Fruit fly (Drosophila melanogaster) whole organism, wandering third instar larva: ENCODE measurements around the gene vih.

Experiments used
- Abd-B ChIP-seq: fragments of >200 bp; optimal IDR thresholded peaks from 2 replicates; lab custom pipeline; 2017; ENCODE audit warnings: missing biosample characterization, missing genetic modification characterization
- CG32264 ChIP-seq: fragments of 200-800 bp; sonication (Bioruptor generic); optimal IDR thresholded peaks from 2 replicates; lab custom pipeline; 2016; ENCODE audit warnings: missing biosample characterization, missing genetic modification characterization
- CG9705 ChIP-seq: fragments of 200-800 bp; sonication (Bioruptor generic); optimal IDR thresholded peaks from 2 replicates; lab custom pipeline; 2018; ENCODE audit warnings: missing biosample characterization, mild to moderate bottlenecking, missing genetic modification characterization
- CrebA ChIP-seq: fragments of 200-800 bp; sonication (Bioruptor generic); optimal IDR thresholded peaks from 2 replicates; lab custom pipeline; 2016; ENCODE audit warnings: missing biosample characterization, mild to moderate bottlenecking, missing genetic modification characterization, borderline replicate concordance
- Dfd ChIP-seq: fragments of >200 bp; optimal IDR thresholded peaks from 2 replicates; lab custom pipeline; 2017; ENCODE audit warnings: missing biosample characterization, missing genetic modification characterization
- Dif ChIP-seq: fragments of 200-275, 200-300 bp; sonication (Bioruptor generic); optimal IDR thresholded peaks from 2 replicates; lab custom pipeline; 2018; ENCODE audit warnings: missing biosample characterization, missing genetic modification characterization; ENCODE audit not compliant: partially characterized antibody
- GATAd ChIP-seq: sonication (Bioruptor generic); optimal IDR thresholded peaks from 2 replicates; lab custom pipeline; 2016; ENCODE audit warnings: missing biosample characterization, missing genetic modification characterization
- HLH106 ChIP-seq: fragments of 200-800 bp; optimal IDR thresholded peaks from 3 replicates; lab custom pipeline; 2019; ENCODE audit warnings: missing biosample characterization, mild to moderate bottlenecking, missing genetic modification characterization, moderate library complexity
- Hnf4 ChIP-seq: fragments of 200-800 bp; sonication (Bioruptor generic); optimal IDR thresholded peaks from 2 replicates; lab custom pipeline; 2016; ENCODE audit warnings: missing biosample characterization, mild to moderate bottlenecking, missing genetic modification characterization
- Hr78 ChIP-seq: fragments of >200 bp; optimal IDR thresholded peaks from 2 replicates; lab custom pipeline; 2017; ENCODE audit warnings: missing biosample characterization, missing genetic modification characterization
- Hr83 ChIP-seq: fragments of 200-300 bp; sonication (Bioruptor generic); optimal IDR thresholded peaks from 2 replicates; lab custom pipeline; 2016; ENCODE audit warnings: missing biosample characterization, mild to moderate bottlenecking, missing genetic modification characterization, moderate library complexity; ENCODE audit not compliant: poor library complexity, severe bottlenecking
- Jra ChIP-seq: sonication (Bioruptor generic); optimal IDR thresholded peaks from 2 replicates; lab custom pipeline; 2016; ENCODE audit warnings: missing biosample characterization, missing genetic modification characterization
- Mio ChIP-seq: sonication (Bioruptor generic); optimal IDR thresholded peaks from 2 replicates; lab custom pipeline; 2016; ENCODE audit warnings: missing biosample characterization, missing genetic modification characterization
- Myc ChIP-seq: fragments of >200 bp; optimal IDR thresholded peaks from 2 replicates; lab custom pipeline; 2017
- N ChIP-seq: fragments of >200 bp; optimal IDR thresholded peaks from 2 replicates; lab custom pipeline; 2018; ENCODE audit warnings: missing biosample characterization, missing external identifiers, missing genetic modification characterization
- OdsH ChIP-seq: fragments of 200-800 bp; sonication (Bioruptor generic); optimal IDR thresholded peaks from 2 replicates; lab custom pipeline; 2016; ENCODE audit warnings: missing biosample characterization, mild to moderate bottlenecking, missing genetic modification characterization
- Rel ChIP-seq, 2 experiments: fragments of 200-800 bp; sonication (Bioruptor generic) in 1 of 2; optimal IDR thresholded peaks; 2 replicates in 1 of 2; 3 replicates in 1 of 2; lab custom pipeline; 2016 to 2019; ENCODE audit warnings: mild to moderate bottlenecking in 2 of 2, missing biosample characterization in 2 of 2, missing genetic modification characterization in 2 of 2, moderate library complexity in 1 of 2
- Sp1 ChIP-seq: fragments of 200-800 bp; sonication (Bioruptor generic); optimal IDR thresholded peaks from 3 replicates; lab custom pipeline; 2019; ENCODE audit warnings: missing biosample characterization, mild to moderate bottlenecking, missing genetic modification characterization, moderate library complexity
- Vsx2 ChIP-seq: fragments of 200-300, 225-300 bp; sonication (Bioruptor generic); optimal IDR thresholded peaks from 2 replicates; lab custom pipeline; 2018; ENCODE audit warnings: missing biosample characterization, missing genetic modification characterization; ENCODE audit not compliant: partially characterized antibody
- br ChIP-seq: fragments of 200-800 bp; sonication (Bioruptor generic); optimal IDR thresholded peaks from 2 replicates; lab custom pipeline; 2016; ENCODE audit warnings: missing biosample characterization, missing genetic modification characterization
- brk ChIP-seq: fragments of 200-800 bp; sonication (Bioruptor generic); optimal IDR thresholded peaks from 2 replicates; lab custom pipeline; 2016; ENCODE audit warnings: missing biosample characterization, mild to moderate bottlenecking, missing genetic modification characterization
- dl ChIP-seq, 2 experiments: fragments of 175-275, 200-275 bp in 1 of 2; fragments of 200-275 bp in 1 of 2; sonication (Bioruptor generic); optimal IDR thresholded peaks; lab custom pipeline; 2018; ENCODE audit warnings: mild to moderate bottlenecking in 2 of 2, missing biosample characterization in 2 of 2, missing genetic modification characterization in 2 of 2, moderate library complexity in 2 of 2; ENCODE audit not compliant: partially characterized antibody in 2 of 2, insufficient read depth in 1 of 2
- dmrt93B ChIP-seq: fragments of 200-800 bp; sonication (Bioruptor generic); optimal IDR thresholded peaks from 2 replicates; lab custom pipeline; 2018; ENCODE audit warnings: missing biosample characterization, mild to moderate bottlenecking, missing genetic modification characterization
- dsf ChIP-seq: sonication (Bioruptor generic); optimal IDR thresholded peaks from 2 replicates; lab custom pipeline; 2016; ENCODE audit warnings: missing biosample characterization, missing genetic modification characterization, borderline replicate concordance
- ey ChIP-seq: fragments of 200-800 bp; sonication (Bioruptor generic); optimal IDR thresholded peaks from 2 replicates; lab custom pipeline; 2016; ENCODE audit warnings: missing biosample characterization, missing genetic modification characterization
- foxo ChIP-seq, 2 experiments: fragments of 200-800 bp; sonication (Bioruptor generic); optimal IDR thresholded peaks; 2 replicates in 1 of 2; 3 replicates in 1 of 2; lab custom pipeline; 2016 to 2017; ENCODE audit warnings: missing biosample characterization in 2 of 2, missing genetic modification characterization in 2 of 2
- fru ChIP-seq: fragments of 200-800 bp; sonication (Bioruptor generic); optimal IDR thresholded peaks from 3 replicates; lab custom pipeline; 2016; ENCODE audit warnings: missing biosample characterization, mild to moderate bottlenecking, missing genetic modification characterization
- h ChIP-seq: fragments of 200-800 bp; sonication (Bioruptor generic); optimal IDR thresholded peaks from 3 replicates; lab custom pipeline; 2016; ENCODE audit warnings: missing biosample characterization, mild to moderate bottlenecking, missing genetic modification characterization
- jim ChIP-seq: fragments of 175-275, 200-325 bp; sonication (Bioruptor generic); optimal IDR thresholded peaks from 2 replicates; lab custom pipeline; 2016; ENCODE audit warnings: missing biosample characterization, mild to moderate bottlenecking, missing genetic modification characterization
- lola ChIP-seq: fragments of >200 bp; optimal IDR thresholded peaks from 2 replicates; lab custom pipeline; 2017; ENCODE audit warnings: missing biosample characterization, missing genetic modification characterization
- pan ChIP-seq: fragments of >200 bp; optimal IDR thresholded peaks from 2 replicates; lab custom pipeline; 2017
- psq ChIP-seq: fragments of 200-800 bp; sonication (Bioruptor generic); optimal IDR thresholded peaks from 3 replicates; lab custom pipeline; 2017; ENCODE audit warnings: missing biosample characterization, mild to moderate bottlenecking, missing genetic modification characterization, moderate library complexity
- rgr ChIP-seq: fragments of 200-800 bp; sonication (Bioruptor generic); optimal IDR thresholded peaks from 3 replicates; lab custom pipeline; 2016; ENCODE audit warnings: missing biosample characterization, mild to moderate bottlenecking, missing genetic modification characterization
- sage ChIP-seq: fragments of 200-800 bp; sonication (Bioruptor generic); optimal IDR thresholded peaks from 2 replicates; lab custom pipeline; 2016; ENCODE audit warnings: missing biosample characterization, mild to moderate bottlenecking, missing genetic modification characterization
- sv ChIP-seq: fragments of 200-800 bp; sonication (Bioruptor generic); optimal IDR thresholded peaks from 3 replicates; lab custom pipeline; 2016; ENCODE audit warnings: missing biosample characterization, missing genetic modification characterization
- tai ChIP-seq: sonication (Bioruptor generic); optimal IDR thresholded peaks from 2 replicates; lab custom pipeline; 2016; ENCODE audit warnings: missing biosample characterization, missing genetic modification characterization
- usp ChIP-seq: fragments of >200 bp; optimal IDR thresholded peaks from 2 replicates; lab custom pipeline; 2017; ENCODE audit warnings: missing biosample characterization, missing genetic modification characterization
- woc ChIP-seq: sonication (Bioruptor generic); optimal IDR thresholded peaks from 2 replicates; lab custom pipeline; 2016; ENCODE audit warnings: missing biosample characterization, mild to moderate bottlenecking, missing genetic modification characterization

Gene vih

dm6 chr3L:12517443-12518209 lies 13.5 kb downstream of the vih start:
- TF ChIP-seq h (GFP tag; lab: Kevin White, UChicago): no peak
- TF ChIP-seq Dfd (GFP tag; lab: Kevin White, UChicago): peak; percentile 92
- no peak for TF ChIP-seq CG32264 (GFP tag; lab: Kevin White, UChicago)
- TF ChIP-seq Myc: no peak

DNA sequence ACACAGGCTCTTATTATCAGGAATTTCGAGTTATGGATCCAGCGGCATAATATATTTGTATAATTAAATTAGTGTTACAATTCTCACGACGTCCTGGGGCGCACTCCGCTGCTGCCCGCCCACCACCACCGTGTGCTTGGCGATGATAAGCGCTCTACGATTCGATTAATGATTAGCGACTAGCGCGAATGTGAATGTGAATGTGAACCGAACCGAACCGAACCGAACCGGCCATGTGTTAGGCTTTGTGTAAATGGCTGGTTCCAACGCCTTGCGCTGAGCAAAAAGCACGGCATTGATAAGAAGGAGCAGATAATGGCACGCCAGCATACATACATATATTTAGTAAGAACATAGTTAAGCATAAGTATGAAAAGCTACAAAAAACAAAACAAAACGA lies 15.2 kb downstream of the vih start:
- TF ChIP-seq Jra (no peak), h (GFP tag; lab: Kevin White, UChicago) (peak; percentile 25), Vsx2 (GFP tag; lab: Kevin White, UChicago) (no peak), Dif (GFP tag; lab: Kevin White, UChicago) (peak; percentile 8), Rel (GFP tag; optimal IDR thresholded peaks at IDR 0.05; lab: Kevin White, UChicago) (no peak), Rel (tag; optimal IDR thresholded peaks at IDR 0.05; lab: Kevin White, UChicago) (peak; percentile 38), fru (GFP tag; lab: Kevin White, UChicago) (no peak), CG9705 (GFP tag; lab: Kevin White, UChicago) (no peak)
- TF ChIP-seq, all 38 proteins: peak for 3

dm6 chr3L:12523941-12524340 lies 19.8 kb downstream of the vih start, which contains the start of the genes ver and Gcn5:
Gene ver, plus strand, starts transcription at chr3L:12523987.
Gene Gcn5, minus strand, starts transcription at chr3L:12524014.
- peak; percentile 89 for TF ChIP-seq Rel (GFP tag; optimal IDR thresholded peaks at IDR 0.05; lab: Kevin White, UChicago)
- peak; percentile 92 for TF ChIP-seq Rel (tag; optimal IDR thresholded peaks at IDR 0.05; lab: Kevin White, UChicago)
- peak; percentile 98 for TF ChIP-seq HLH106 (tag; lab: Kevin White, UChicago)
- peak; percentile 95 for TF ChIP-seq dsf (GFP tag; lab: Kevin White, UChicago)
- peak; percentile 98 for TF ChIP-seq ey (GFP tag; lab: Kevin White, UChicago)
- TF ChIP-seq Myc: no peak
- peak; percentile 96 for TF ChIP-seq dmrt93B (GFP tag; lab: Kevin White, UChicago)
- peak; percentile 99 for TF ChIP-seq h (GFP tag; lab: Kevin White, UChicago)
- peak; percentile 99 for TF ChIP-seq rgr (GFP tag; lab: Kevin White, UChicago)
- TF ChIP-seq CG9705 (GFP tag; lab: Kevin White, UChicago): peak; percentile 97
- peak; percentile 97 for TF ChIP-seq fru (GFP tag; lab: Kevin White, UChicago)
- peak; percentile 84 for TF ChIP-seq Mio (GFP tag; lab: Kevin White, UChicago)
- peak; percentile 99 for TF ChIP-seq Sp1 (GFP tag; lab: Kevin White, UChicago)
- TF ChIP-seq Dfd (GFP tag; lab: Kevin White, UChicago): no peak
- peak; percentile 97 for TF ChIP-seq psq (GFP tag; lab: Kevin White, UChicago)
- TF ChIP-seq foxo (GFP tag; optimal IDR thresholded peaks at IDR 0.05; lab: Kevin White, UChicago): peak; percentile 89 to 99
- peak; percentile 99 for TF ChIP-seq OdsH
- TF ChIP-seq brk (GFP tag; lab: Kevin White, UChicago): peak; percentile 98
- no peak for TF ChIP-seq dl (GFP tag; optimal IDR thresholded peaks at IDR 0.05; lab: Kevin White, UChicago; ENCODE audit: insufficient read depth in 1 of 2, partially characterized antibody in 2 of 2)
- TF ChIP-seq Jra: peak; percentile 97
- TF ChIP-seq lola (GFP tag; lab: Kevin White, UChicago): no peak
- TF ChIP-seq CrebA (GFP tag; lab: Kevin White, UChicago): no peak
- peak; percentile 98 for TF ChIP-seq Hnf4
- TF ChIP-seq br (GFP tag; lab: Kevin White, UChicago): peak; percentile 97
- TF ChIP-seq sage: peak; percentile 98
- peak; percentile 91 for TF ChIP-seq GATAd (GFP tag; lab: Kevin White, UChicago)
- TF ChIP-seq Hr83 (GFP tag; lab: Kevin White, UChicago): peak; percentile 90
- TF ChIP-seq jim (GFP tag; lab: Kevin White, UChicago): peak; percentile 85
- no peak for TF ChIP-seq N (GFP tag; lab: Kevin White, UChicago)
- TF ChIP-seq Hr78: no peak
- no peak for TF ChIP-seq usp (GFP tag; lab: Kevin White, UChicago)
- TF ChIP-seq Abd-B (GFP tag; lab: Kevin White, UChicago): no peak
- no peak for TF ChIP-seq pan (lab: Kevin White, UChicago)
- TF ChIP-seq sv (GFP tag; lab: Kevin White, UChicago): peak; percentile 85
- TF ChIP-seq woc (GFP tag; lab: Kevin White, UChicago): peak; percentile 91
- TF ChIP-seq Dif (GFP tag; lab: Kevin White, UChicago): no peak
- TF ChIP-seq tai: no peak
- TF ChIP-seq Vsx2 (GFP tag; lab: Kevin White, UChicago): no peak
- TF ChIP-seq CG32264 (GFP tag; lab: Kevin White, UChicago): peak; percentile 87
